Fruit fly (Drosophila melanogaster): ENCODE results near the gene Pus1.

Gene Pus1

dm6 chr3R:20557415-20558105 is 34.9 kb downstream of the Pus1 start, which contains the start of the genes DPCoAC and CG5180 (continued):
- TF ChIP-seq zfh2 (GFP tag; optimal IDR thresholded peaks at IDR 0.05) (peak; percentile 78), ase (GFP tag; IDR thresholded peaks at IDR 0.05) (no peak; the same call in 2 of the 3 replicates), Mrtf (GFP tag; IDR thresholded peaks at IDR 0.05) (peak; percentile 71; the same call in 2 of the 3 replicates), CG12659 (GFP tag; optimal IDR thresholded peaks at IDR 0.05) (peak; percentile 78), CG15514 (GFP tag; optimal IDR thresholded peaks at IDR 0.05) (peak; percentile 93), Jarid2 (GFP tag; optimal IDR thresholded peaks at IDR 0.05) (peak; percentile 53), slbo (GFP tag; IDR thresholded peaks at IDR 0.05) (peak; percentile 93), exex (tag; optimal IDR thresholded peaks at IDR 0.05) (no peak), B-H2 (GFP tag; optimal IDR thresholded peaks at IDR 0.05) (peak; percentile 54), gsb-n (tag; optimal IDR thresholded peaks at IDR 0.05) (peak; percentile 15), Max (GFP tag; optimal IDR thresholded peaks at IDR 0.05) (peak; percentile 53), NC2α (GFP tag; optimal IDR thresholded peaks at IDR 0.05) (no peak), CG11504 (tag; optimal IDR thresholded peaks at IDR 0.05) (peak; percentile 66), Dp (GFP tag; optimal IDR thresholded peaks at IDR 0.05) (no peak), CG12299 (tag; optimal IDR thresholded peaks at IDR 0.05) (peak; percentile 60), CG10979 (tag; optimal IDR thresholded peaks at IDR 0.05) (peak; percentile 38), Nf-YA (GFP tag; IDR thresholded peaks at IDR 0.05) (no peak), gcm (GFP tag; optimal IDR thresholded peaks at IDR 0.05) (no peak), toy (GFP tag; IDR thresholded peaks at IDR 0.05) (no peak), CG4282 (GFP tag; optimal IDR thresholded peaks at IDR 0.05) (peak; percentile 99), Dfd (GFP tag; optimal IDR thresholded peaks at IDR 0.05) (no peak), sd (tag; optimal IDR thresholded peaks at IDR 0.05) (no peak), CG33213 (GFP tag; optimal IDR thresholded peaks at IDR 0.05) (peak; percentile 69), Doc3 (GFP tag; IDR thresholded peaks at IDR 0.05; ENCODE audit: partially characterized antibody) (no peak), Nf-YC (tag; optimal IDR thresholded peaks at IDR 0.05) (peak; percentile 38), croc (GFP tag; conservative IDR thresholded peaks at IDR 0.05) (peak; percentile 35; the same call in 1 of the 3 replicates), sqz (GFP tag; optimal IDR thresholded peaks at IDR 0.05) (no peak), CG13296 (GFP tag; optimal IDR thresholded peaks at IDR 0.05) (no peak), CG17612 (GFP tag; IDR thresholded peaks at IDR 0.05) (peak; percentile 58), Chrac-16 (GFP tag; optimal IDR thresholded peaks at IDR 0.05) (peak; percentile 45), CG32767 (GFP tag; IDR thresholded peaks at IDR 0.05) (no peak), yki (optimal IDR thresholded peaks at IDR 0.05) (no peak), Hr39 (optimal IDR thresholded peaks at IDR 0.05) (no peak), disco-r (GFP tag; optimal IDR thresholded peaks at IDR 0.05) (no peak), CG18011 (GFP tag; optimal IDR thresholded peaks at IDR 0.05) (no peak), CG15479 (GFP tag; optimal IDR thresholded peaks at IDR 0.05) (no peak), h (optimal IDR thresholded peaks at IDR 0.05) (no peak), crc (GFP tag; optimal IDR thresholded peaks at IDR 0.05) (peak; percentile 62), D19B (GFP tag; optimal IDR thresholded peaks at IDR 0.05) (no peak), pnt (GFP tag; optimal IDR thresholded peaks at IDR 0.05) (peak; percentile 8), insv (GFP tag; optimal IDR thresholded peaks at IDR 0.05) (no peak), lab (GFP tag; optimal IDR thresholded peaks at IDR 0.05) (peak; percentile 68), BtbVII (GFP tag; optimal IDR thresholded peaks at IDR 0.05) (no peak), en (GFP tag; optimal IDR thresholded peaks at IDR 0.05) (no peak), HLH54F (GFP tag; optimal IDR thresholded peaks at IDR 0.05) (peak; percentile 64), CoRest (tag; optimal IDR thresholded peaks at IDR 0.05) (peak; percentile 73), sim (GFP tag; IDR thresholded peaks at IDR 0.05) (no peak), CG11696 (GFP tag; IDR thresholded peaks at IDR 0.05) (0 out of 2 replicates have a peak, but pooled peaks have one; percentile 43), CG43689 (GFP tag; IDR thresholded peaks at IDR 0.05) (0 out of 2 replicates have a peak, but pooled peaks have one; percentile 33), CG8765 (GFP tag; IDR thresholded peaks at IDR 0.05) (no peak; the same call in 1 of the 2 replicates), E2f1 (GFP tag; IDR thresholded peaks at IDR 0.05) (peak; percentile 52)

All from whole organism, embryonic.